Worm (Caenorhabditis elegans) whole organism, L2 larva: Measurements from ENCODE around the gene glb-1.

Source experiments
- F13H6.1 ChIP-seq: sonication (generic microtip); optimal IDR thresholded peaks from 2 replicates; lab custom pipeline; 2016; ENCODE audit warnings: missing genetic modification characterization, missing compliant biosample characterization
- R02D3.7 ChIP-seq: fragments of 150-350 bp; optimal IDR thresholded peaks from 2 replicates; lab custom pipeline; 2014; ENCODE audit warnings: missing biosample characterization, missing genetic modification characterization
- Y55F3AM.14 ChIP-seq: fragments of 200-800 bp; sonication (Bioruptor generic); optimal IDR thresholded peaks from 2 replicates; lab custom pipeline; 2018; ENCODE audit warnings: mild to moderate bottlenecking, missing genetic modification characterization, missing compliant biosample characterization
- ZK546.5 ChIP-seq: sonication (generic microtip); optimal IDR thresholded peaks from 2 replicates; lab custom pipeline; 2017; ENCODE audit warnings: missing biosample characterization, missing genetic modification characterization
- alr-1 ChIP-seq: fragments of 150-350 bp; optimal IDR thresholded peaks from 2 replicates; lab custom pipeline; 2014; ENCODE audit warnings: missing biosample characterization, missing genetic modification characterization
- ama-1 ChIP-seq: fragments of 150-350 bp; optimal IDR thresholded peaks from 2 replicates; lab custom pipeline; 2018; ENCODE audit warnings: inconsistent platforms
- crh-2 ChIP-seq: sonication (generic microtip); optimal IDR thresholded peaks from 2 replicates; lab custom pipeline; 2017; ENCODE audit warnings: missing biosample characterization, missing genetic modification characterization
- dmd-4 ChIP-seq: sonication (generic microtip); optimal IDR thresholded peaks from 2 replicates; lab custom pipeline; 2017; ENCODE audit warnings: missing biosample characterization, missing genetic modification characterization
- egl-27 ChIP-seq: sonication (generic microtip); optimal IDR thresholded peaks from 3 replicates; lab custom pipeline; 2017; ENCODE audit warnings: missing biosample characterization, missing genetic modification reagents, missing genetic modification characterization
- elt-1 ChIP-seq: fragments of 150-350 bp; optimal IDR thresholded peaks from 2 replicates; lab custom pipeline; 2014; ENCODE audit warnings: missing biosample characterization, missing genetic modification characterization
- elt-3 ChIP-seq: sonication (generic microtip); optimal IDR thresholded peaks from 2 replicates; lab custom pipeline; 2017; ENCODE audit warnings: missing biosample characterization, missing genetic modification characterization
- fos-1 ChIP-seq: fragments of 150-350 bp; optimal IDR thresholded peaks from 2 replicates; lab custom pipeline; 2014; ENCODE audit warnings: missing biosample characterization, missing genetic modification characterization
- gmeb-1 ChIP-seq: fragments of 150-350 bp; optimal IDR thresholded peaks from 2 replicates; lab custom pipeline; 2014; ENCODE audit warnings: missing biosample characterization, missing genetic modification characterization
- lin-13 ChIP-seq: fragments of 150-350 bp; optimal IDR thresholded peaks from 2 replicates; lab custom pipeline; 2014; ENCODE audit warnings: missing biosample characterization, missing genetic modification reagents, missing genetic modification characterization
- lin-39 ChIP-seq: fragments of 150-350 bp; optimal IDR thresholded peaks from 2 replicates; lab custom pipeline; 2014; ENCODE audit warnings: missing biosample characterization, missing genetic modification reagents, missing genetic modification characterization
- mab-5 ChIP-seq: fragments of 150-350 bp; optimal IDR thresholded peaks from 2 replicates; lab custom pipeline; 2014; ENCODE audit warnings: missing biosample characterization, missing genetic modification characterization
- mbf-1 ChIP-seq: sonication (generic microtip); optimal IDR thresholded peaks from 2 replicates; lab custom pipeline; 2017; ENCODE audit warnings: missing biosample characterization, missing genetic modification characterization
- mdl-1 ChIP-seq, 2 experiments: fragments of 150-350 bp in 1 of 2; sonication (generic microtip) in 1 of 2; optimal IDR thresholded peaks; 2 replicates each; lab custom pipeline; 2017; ENCODE audit warnings: missing biosample characterization in 2 of 2, missing genetic modification characterization in 2 of 2
- nhr-129 ChIP-seq: fragments of 150-350 bp; optimal IDR thresholded peaks from 2 replicates; lab custom pipeline; 2014; ENCODE audit warnings: missing biosample characterization, missing genetic modification characterization
- nhr-21 ChIP-seq: fragments of 150-350 bp; optimal IDR thresholded peaks from 2 replicates; lab custom pipeline; 2014; ENCODE audit warnings: missing biosample characterization, missing genetic modification characterization
- nhr-23 ChIP-seq: fragments of 150-350 bp; optimal IDR thresholded peaks from 2 replicates; lab custom pipeline; 2014; ENCODE audit warnings: missing biosample characterization, missing genetic modification reagents, missing genetic modification characterization
- sem-4 ChIP-seq: fragments of 150-350 bp; optimal IDR thresholded peaks from 2 replicates; lab custom pipeline; 2014; ENCODE audit warnings: missing biosample characterization, missing genetic modification reagents, missing genetic modification characterization
- sma-3 ChIP-seq: sonication (generic microtip); optimal IDR thresholded peaks from 2 replicates; lab custom pipeline; 2016; ENCODE audit warnings: missing genetic modification reagents, missing genetic modification characterization, missing compliant biosample characterization
- sma-9 ChIP-seq, 2 experiments: fragments of 150-350 bp in 1 of 2; sonication (generic microtip) in 1 of 2; optimal IDR thresholded peaks; 2 replicates each; lab custom pipeline; 2014 to 2016; ENCODE audit warnings: missing genetic modification characterization in 2 of 2, mild to moderate bottlenecking in 1 of 2, missing biosample characterization in 1 of 2, missing compliant biosample characterization in 1 of 2, missing genetic modification reagents in 1 of 2, moderate library complexity in 1 of 2
- snpc-4 ChIP-seq: fragments of 150-350 bp; optimal IDR thresholded peaks from 2 replicates; lab custom pipeline; 2014; ENCODE audit warnings: missing biosample characterization, missing genetic modification characterization
- unc-55 ChIP-seq: fragments of 150-350 bp; sonication (generic microtip); optimal IDR thresholded peaks from 3 replicates; lab custom pipeline; 2014; ENCODE audit warnings: missing biosample characterization, missing genetic modification reagents, missing genetic modification characterization
- zag-1 ChIP-seq: fragments of 150-350 bp; optimal IDR thresholded peaks from 2 replicates; lab custom pipeline; 2014; ENCODE audit warnings: missing biosample characterization, missing genetic modification characterization
- ztf-1 ChIP-seq: fragments of 200-800 bp; sonication (Bioruptor generic); conservative IDR thresholded peaks from 2 replicates; pipeline ENCODE4 v1.3.6; 2022; ENCODE audit warnings: missing genetic modification characterization, missing compliant biosample characterization
- ztf-11 ChIP-seq: sonication (generic microtip); optimal IDR thresholded peaks from 2 replicates; lab custom pipeline; 2017; ENCODE audit warnings: missing biosample characterization, missing genetic modification characterization
- ztf-4 ChIP-seq: fragments of 150-350 bp; optimal IDR thresholded peaks from 2 replicates; lab custom pipeline; 2014; ENCODE audit warnings: missing biosample characterization, missing genetic modification characterization

The glb-1 gene

DNA sequence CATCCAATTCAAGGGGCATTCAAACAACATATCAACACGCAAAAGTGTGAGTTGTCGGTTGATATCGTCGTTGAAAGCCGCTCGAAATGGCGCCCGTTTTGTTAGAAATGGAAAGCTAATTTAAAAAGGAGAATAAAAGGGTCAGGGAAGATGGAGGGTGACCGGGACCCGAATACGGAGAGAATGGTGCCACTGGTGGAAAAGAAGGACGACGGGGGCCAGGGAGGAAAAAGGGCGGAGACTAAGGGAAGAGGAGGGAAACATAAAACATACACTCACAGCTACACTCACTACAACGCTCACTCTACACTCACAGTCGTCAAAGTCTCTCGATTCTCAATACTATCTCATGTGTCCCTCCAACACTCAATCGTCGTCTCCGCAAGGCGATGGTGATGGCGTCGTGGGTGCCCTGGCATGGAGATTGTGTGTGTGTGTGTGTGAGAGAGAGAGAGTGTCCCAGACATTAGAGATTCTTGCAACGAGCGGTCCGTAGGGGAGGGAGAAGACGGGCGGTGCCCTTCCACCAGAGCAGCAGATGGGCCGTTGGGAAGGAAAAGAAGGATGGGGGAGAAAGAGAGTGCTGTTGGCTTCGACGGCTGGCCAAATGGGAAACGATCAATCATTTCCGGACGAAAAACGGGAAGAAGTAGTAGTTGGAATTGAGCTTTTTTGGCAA lies 49.0 kb downstream of the glb-1 start (continued):
- TF ChIP-seq ZK546.5 (tag; lab: Kevin White, UChicago): no peak
- peak; percentile 95 for TF ChIP-seq zag-1
- TF ChIP-seq egl-27 (tag; lab: Kevin White, UChicago): peak; percentile 41
- TF ChIP-seq sma-3 (GFP tag; lab: Kevin White, UChicago): no peak
- TF ChIP-seq mab-5 (tag; lab: Kevin White, UChicago): peak; percentile 92
- no peak for TF ChIP-seq elt-1 (tag; lab: Kevin White, UChicago)
- TF ChIP-seq nhr-129 (tag; lab: Kevin White, UChicago): peak; percentile 95
- peak; percentile 87 for TF ChIP-seq unc-55 (GFP tag; lab: Kevin White, UChicago)
- TF ChIP-seq nhr-21 (tag; lab: Kevin White, UChicago): peak; percentile 20
- TF ChIP-seq R02D3.7 (tag; lab: Kevin White, UChicago): no peak
- TF ChIP-seq ztf-11 (tag; lab: Kevin White, UChicago): no peak
- no peak for TF ChIP-seq mbf-1 (tag; lab: Kevin White, UChicago)
- TF ChIP-seq alr-1 (tag; lab: Kevin White, UChicago): no peak
- TF ChIP-seq ama-1 (lab: Kevin White, UChicago): peak; percentile 92
- no peak for TF ChIP-seq elt-3 (tag; lab: Kevin White, UChicago)
- TF ChIP-seq Y55F3AM.14 (GFP tag; lab: Kevin White, UChicago): peak; percentile 20
- peak; percentile 91 for TF ChIP-seq sem-4 (tag; lab: Kevin White, UChicago)
- TF ChIP-seq F13H6.1 (tag; lab: Kevin White, UChicago): peak; percentile 94
- peak; percentile 4 to 72 for TF ChIP-seq mdl-1 (tag; optimal IDR thresholded peaks at IDR 0.05; lab: Kevin White, UChicago)
- TF ChIP-seq ztf-4 (tag; lab: Kevin White, UChicago): peak; percentile 59
- no peak for TF ChIP-seq dmd-4 (tag; lab: Kevin White, UChicago)
- peak; percentile 76 for TF ChIP-seq sma-9 (GFP tag; optimal IDR thresholded peaks at IDR 0.05; lab: Kevin White, UChicago)
- no peak for TF ChIP-seq sma-9 (tag; optimal IDR thresholded peaks at IDR 0.05; lab: Kevin White, UChicago)
- no peak for TF ChIP-seq gmeb-1
- TF ChIP-seq lin-13 (GFP tag; lab: Kevin White, UChicago): peak; percentile 76
- peak; percentile 53 for TF ChIP-seq fos-1 (tag; lab: Kevin White, UChicago)
- no peak for TF ChIP-seq nhr-23 (tag; lab: Kevin White, UChicago)

DNA sequence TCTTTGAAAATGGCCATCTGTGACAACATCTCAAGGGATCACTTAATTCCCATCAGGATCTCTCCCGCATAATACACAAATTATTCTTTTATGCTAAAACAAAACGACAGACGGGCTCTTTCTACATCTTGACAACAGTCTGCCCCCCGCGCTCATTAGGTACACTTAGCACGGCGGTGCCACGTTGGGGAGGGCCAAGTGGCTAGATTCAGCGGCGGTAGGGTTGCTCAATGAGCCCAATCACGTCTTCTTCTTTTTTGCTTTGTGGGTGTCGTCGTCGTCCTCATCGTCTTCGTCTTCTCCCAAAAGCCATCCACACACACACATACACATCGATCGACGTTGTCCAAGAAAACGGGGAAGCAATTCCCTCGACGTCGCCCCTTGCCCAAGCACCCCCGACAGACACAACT lies 50.0 kb downstream of the glb-1 start:
- TF ChIP-seq zag-1 (peak; percentile 55), ztf-1 (GFP tag; lab: Robert Waterston, UW) (0 out of 2 replicates have a peak, but pooled peaks have one; percentile 43), Y55F3AM.14 (GFP tag; lab: Kevin White, UChicago) (peak; percentile 37), snpc-4 (tag; lab: Kevin White, UChicago) (no peak), egl-27 (tag; lab: Kevin White, UChicago) (no peak), nhr-129 (tag; lab: Kevin White, UChicago) (no peak), crh-2 (tag; lab: Kevin White, UChicago) (peak; percentile 18), unc-55 (GFP tag; lab: Kevin White, UChicago) (peak; percentile 15), lin-39 (tag; lab: Kevin White, UChicago) (peak; percentile 34)
- TF ChIP-seq, all 48 proteins: peak for 6
